Worm (Caenorhabditis elegans): ENCODE results near the gene T04F8.2.

T04F8.2 gene

DNA sequence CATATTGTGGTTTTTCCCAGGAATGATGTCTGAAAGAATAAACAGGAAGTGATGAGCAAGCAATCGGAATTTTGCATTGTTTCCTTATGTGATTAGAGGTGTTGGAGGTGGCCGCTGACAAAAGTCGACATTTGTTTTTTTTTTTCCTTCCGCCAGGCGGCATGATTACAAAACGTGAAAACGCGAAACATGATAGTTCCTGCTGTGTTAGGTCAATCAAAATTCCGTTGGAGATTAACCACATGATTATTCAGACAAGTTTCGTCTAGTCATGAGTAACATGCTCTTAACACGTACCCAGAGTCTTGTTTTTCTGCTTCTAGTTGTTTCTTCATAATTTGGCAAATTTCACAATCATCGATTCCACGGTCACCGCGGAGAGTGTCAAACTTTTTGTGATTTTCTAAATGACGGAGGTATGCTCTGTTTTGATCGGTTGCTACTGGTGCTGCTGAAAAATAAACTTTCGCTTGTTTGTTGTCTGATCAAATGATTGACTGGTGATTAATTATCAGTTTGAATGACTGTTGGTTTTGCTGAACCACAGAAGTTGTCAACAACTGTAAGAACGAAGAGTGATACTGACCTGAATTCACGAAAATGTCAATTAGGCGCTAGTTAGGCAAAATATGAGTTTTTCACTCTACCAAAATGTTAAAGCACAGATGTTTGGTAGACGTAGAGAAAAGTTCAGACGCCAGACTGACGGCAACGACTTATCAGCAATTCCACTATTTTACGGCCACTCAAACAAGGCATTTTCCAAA lies 23.0 kb upstream of the T04F8.2 start (continued):
- TF ChIP-seq duxl-1 (tag; optimal IDR thresholded peaks at IDR 0.05; ENCODE audit: poor library complexity) (no peak), zfp-2 (tag; optimal IDR thresholded peaks at IDR 0.05) (no peak), unc-130 (GFP tag; optimal IDR thresholded peaks at IDR 0.05) (no peak), ama-1 (optimal IDR thresholded peaks at IDR 0.05) (no peak), ceh-20 (GFP tag; IDR thresholded peaks at IDR 0.05) (no peak), nhr-10 (tag; optimal IDR thresholded peaks at IDR 0.05) (no peak)

DNA sequence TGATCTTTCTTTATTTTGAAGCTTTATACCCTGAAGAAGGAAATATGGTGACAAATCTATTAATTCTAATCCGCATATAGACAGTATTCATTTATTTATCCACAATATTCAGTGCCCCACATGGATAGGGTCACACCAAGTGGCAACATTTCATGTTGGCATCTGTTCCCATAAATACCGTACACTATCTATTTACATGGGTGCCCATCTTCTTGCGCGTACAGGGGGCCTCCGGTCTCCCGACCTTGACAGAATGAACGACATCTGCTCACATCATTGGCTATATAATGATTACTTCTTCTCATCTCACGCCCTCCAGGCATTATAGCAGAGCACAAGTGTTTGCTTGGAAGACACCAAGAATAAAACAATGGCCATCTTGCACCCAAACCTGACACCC lies 19.2 kb upstream of the T04F8.2 start:
- TF ChIP-seq nhr-25 (tag; optimal IDR thresholded peaks at IDR 0.05; ENCODE audit: borderline replicate concordance, insufficient read depth) (no peak), ceh-62 (tag; optimal IDR thresholded peaks at IDR 0.05) (no peak), dmd-8 (GFP tag; IDR thresholded peaks at IDR 0.05) (no peak), mep-1 (tag; optimal IDR thresholded peaks at IDR 0.05) (no peak), fos-1 (tag; optimal IDR thresholded peaks at IDR 0.05) (no peak), aly-2 (tag; optimal IDR thresholded peaks at IDR 0.05) (no peak), jun-1 (tag; optimal IDR thresholded peaks at IDR 0.05) (no peak), snpc-1.2 (GFP tag; IDR thresholded peaks at IDR 0.05) (no peak), attf-4 (tag; optimal IDR thresholded peaks at IDR 0.05) (no peak), hlh-11 (tag; optimal IDR thresholded peaks at IDR 0.05) (no peak), madf-5 (GFP tag; IDR thresholded peaks at IDR 0.05) (no peak), lir-3 (tag; optimal IDR thresholded peaks at IDR 0.05) (no peak)

DNA sequence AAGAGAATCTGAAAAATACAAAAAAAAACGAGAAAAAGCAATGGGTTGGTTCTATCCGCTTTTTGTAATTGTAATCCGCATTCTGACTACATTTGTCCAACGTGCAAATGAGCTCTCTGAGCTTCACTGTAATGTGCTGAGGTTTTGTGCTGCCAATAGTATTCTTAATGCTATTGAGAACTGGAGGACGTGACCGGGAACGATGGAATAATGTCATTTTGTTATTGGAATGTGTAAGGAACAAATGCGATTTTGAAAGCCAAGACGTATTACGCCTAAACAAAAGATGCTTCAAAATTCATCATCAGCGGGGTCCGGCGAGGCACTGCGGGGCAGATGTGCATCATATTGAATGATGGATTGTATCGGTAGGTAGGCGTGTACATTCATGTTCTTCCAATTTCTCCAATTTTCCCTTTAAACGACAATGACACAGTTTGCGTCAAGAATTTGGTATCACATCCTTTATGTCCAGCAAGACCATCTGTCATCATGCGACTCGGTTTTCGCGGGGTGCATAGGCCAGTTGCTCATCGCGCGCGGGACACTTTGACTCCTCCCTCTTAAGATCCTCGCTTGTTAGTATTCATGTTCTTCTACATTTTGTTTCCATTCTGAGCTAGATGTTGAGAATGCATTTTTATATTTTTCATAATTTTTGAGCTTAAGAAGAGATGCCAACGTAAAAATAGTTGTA lies 16.8 kb upstream of the T04F8.2 start:
- TF ChIP-seq aha-1 (tag) (no peak), unc-62 (GFP tag; optimal IDR thresholded peaks at IDR 0.05 in 1 of 2) (peak in 1 of 2 experiments; percentile 51), unc-62 (tag; optimal IDR thresholded peaks at IDR 0.05) (no peak)

DNA sequence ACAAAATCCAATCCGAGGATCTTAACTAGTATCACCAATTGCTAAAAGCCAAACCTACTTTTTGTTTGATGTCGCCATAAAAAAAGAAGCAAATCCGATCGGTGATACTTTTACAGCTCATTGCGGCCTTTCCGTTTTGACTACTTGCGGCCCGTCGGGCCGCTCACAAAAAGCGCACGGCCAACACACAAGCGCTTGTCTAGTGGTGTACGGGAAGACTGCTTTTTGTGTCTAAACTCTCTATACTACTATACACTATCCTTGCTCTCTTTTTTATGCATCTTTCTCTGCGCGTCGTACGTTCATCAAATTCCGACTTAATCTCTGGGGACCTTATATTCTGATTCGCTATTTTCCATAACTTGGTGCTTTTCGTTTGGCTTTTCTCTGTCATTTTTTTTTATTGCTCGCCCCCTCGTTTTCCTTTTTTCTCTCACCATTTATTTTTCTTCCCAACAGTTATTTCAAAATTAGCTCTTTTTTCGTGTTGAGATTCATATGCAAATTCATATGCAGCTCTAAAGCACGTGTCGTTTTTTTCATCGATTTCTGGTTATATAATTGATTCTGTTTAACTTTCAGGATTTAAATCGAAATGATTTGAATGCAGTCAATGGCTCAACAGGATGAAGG lies 10.3 kb upstream of the T04F8.2 start, which contains the start of gene noca-2:
Gene noca-2, plus strand, starts transcription at position 583 of the 633 bp plus-strand sequence.
- TF ChIP-seq Y75B8A.6 (GFP tag; IDR thresholded peaks at IDR 0.05) (no peak), lsy-2 (tag; optimal IDR thresholded peaks at IDR 0.05) (no peak), daf-12 (tag; optimal IDR thresholded peaks at IDR 0.05) (no peak), aha-1 (tag) (peak; percentile 45), nhr-76 (tag; optimal IDR thresholded peaks at IDR 0.05) (no peak), mdl-1 (tag; optimal IDR thresholded peaks at IDR 0.05) (peak in 1 of 2 experiments; percentile 19), hmg-1.1 (GFP tag; IDR thresholded peaks at IDR 0.05) (peak; percentile 75), mep-1 (tag; optimal IDR thresholded peaks at IDR 0.05) (peak; percentile 54), skn-1 (tag; optimal IDR thresholded peaks at IDR 0.05) (no peak), dpl-1 (GFP tag; optimal IDR thresholded peaks at IDR 0.05) (peak; percentile 17), aly-2 (tag; optimal IDR thresholded peaks at IDR 0.05) (no peak), hlh-11 (tag; optimal IDR thresholded peaks at IDR 0.05) (peak; percentile 30), mes-2 (tag; optimal IDR thresholded peaks at IDR 0.05; ENCODE audit: poor library complexity, severe bottlenecking) (peak; percentile 26), nhr-6 (tag; optimal IDR thresholded peaks at IDR 0.05) (peak; percentile 4), zfp-3 (GFP tag; conservative IDR thresholded peaks at IDR 0.05) (no peak), unc-62 (GFP tag; optimal IDR thresholded peaks at IDR 0.05 in 1 of 2) (peak in 1 of 2 experiments; percentile 55), unc-62 (tag; optimal IDR thresholded peaks at IDR 0.05) (no peak), hlh-30 (tag; optimal IDR thresholded peaks at IDR 0.05; ENCODE audit: insufficient read depth) (peak; percentile 47), D1046.2 (GFP tag; IDR thresholded peaks at IDR 0.05) (no peak), ZK337.2 (GFP tag; IDR thresholded peaks at IDR 0.05) (no peak), saeg-2 (GFP tag; IDR thresholded peaks at IDR 0.05) (no peak), dmd-6 (GFP tag; IDR thresholded peaks at IDR 0.05) (peak; percentile 36), daf-16 (GFP tag; optimal IDR thresholded peaks at IDR 0.05) (no peak), daf-16 (tag; optimal IDR thresholded peaks at IDR 0.05) (peak; percentile 24), ztf-7 (tag; optimal IDR thresholded peaks at IDR 0.05) (no peak), set-16 (GFP tag; IDR thresholded peaks at IDR 0.05) (no peak), rbr-2 (tag; optimal IDR thresholded peaks at IDR 0.05) (peak; percentile 33), ctbp-1 (GFP tag; IDR thresholded peaks at IDR 0.05) (0 out of 2 replicates have a peak, but pooled peaks have one; percentile 47), snpc-1.2 (GFP tag; IDR thresholded peaks at IDR 0.05) (no peak)
